Worm (Caenorhabditis elegans) whole organism, L4 larva: Measurements from ENCODE around the gene Y79H2A.2.

Source experiments
- D1046.2 ChIP-seq: fragments of 200-800 bp; sonication (Bioruptor generic); IDR thresholded peaks from 2 replicates; pipeline ENCODE4 v1.3.6; 2022; ENCODE audit warnings: missing genetic modification characterization, missing compliant biosample characterization
- F37D6.2 ChIP-seq: sonication (generic microtip); optimal IDR thresholded peaks from 2 replicates; lab custom pipeline; 2016; ENCODE audit warnings: mild to moderate bottlenecking, missing genetic modification characterization, missing compliant biosample characterization
- F44E2.7 ChIP-seq: fragments of 200-800 bp; sonication (Bioruptor generic); IDR thresholded peaks from 2 replicates; pipeline ENCODE4 v2.1.2; 2022; ENCODE audit warnings: missing genetic modification characterization, missing compliant biosample characterization
- F49E8.2 ChIP-seq: sonication (generic microtip); optimal IDR thresholded peaks from 2 replicates; lab custom pipeline; 2016; ENCODE audit warnings: missing compliant biosample characterization, mild to moderate bottlenecking, missing genetic modification characterization, borderline replicate concordance
- T26A8.4 ChIP-seq: fragments of 200-800 bp; sonication (Bioruptor generic); IDR thresholded peaks from 2 replicates; pipeline ENCODE4 v1.3.6; 2022; ENCODE audit warnings: missing genetic modification characterization, missing compliant biosample characterization
- Y48G9A.11 ChIP-seq: fragments of 200-800 bp; sonication (Bioruptor generic); IDR thresholded peaks from 2 replicates; pipeline ENCODE4 v1.3.6; 2022; ENCODE audit warnings: missing genetic modification reagents, missing genetic modification characterization, missing compliant biosample characterization
- ZK546.5 ChIP-seq, 2 experiments: sonication (generic microtip); optimal IDR thresholded peaks; 2 replicates each; lab custom pipeline; 2017; ENCODE audit warnings: missing biosample characterization in 2 of 2, missing genetic modification characterization in 2 of 2
- aly-2 ChIP-seq: sonication (generic microtip); optimal IDR thresholded peaks from 2 replicates; lab custom pipeline; 2018; ENCODE audit warnings: missing biosample characterization, missing genetic modification characterization
- arid-1 ChIP-seq: fragments of 200-800 bp; sonication (Bioruptor generic); conservative IDR thresholded peaks from 2 replicates; pipeline ENCODE4 v1.3.6; 2022; ENCODE audit warnings: missing genetic modification reagents, missing genetic modification characterization, missing compliant biosample characterization
- attf-4 ChIP-seq: sonication (generic microtip); optimal IDR thresholded peaks from 3 replicates; lab custom pipeline; 2017; ENCODE audit warnings: missing biosample characterization, missing genetic modification characterization
- ceh-20 ChIP-seq: fragments of 200-800 bp; sonication (Bioruptor generic); IDR thresholded peaks from 2 replicates; pipeline ENCODE4 v1.3.6; 2022; ENCODE audit warnings: missing genetic modification reagents, missing genetic modification characterization, missing compliant biosample characterization
- ceh-28 ChIP-seq: fragments of 150-350 bp; optimal IDR thresholded peaks from 2 replicates; lab custom pipeline; 2014; ENCODE audit warnings: missing biosample characterization, missing genetic modification reagents, missing genetic modification characterization
- ceh-44 ChIP-seq: fragments of 200-800 bp; sonication (Bioruptor generic); IDR thresholded peaks from 2 replicates; pipeline ENCODE4 v1.3.6; 2022; ENCODE audit warnings: missing genetic modification reagents, missing genetic modification characterization, missing compliant biosample characterization
- ces-1 ChIP-seq: fragments of 150-350 bp; sonication (generic microtip); optimal IDR thresholded peaks from 4 replicates; lab custom pipeline; 2014; ENCODE audit warnings: missing biosample characterization, missing genetic modification reagents, missing genetic modification characterization
- cey-2 ChIP-seq: sonication (generic microtip); optimal IDR thresholded peaks from 3 replicates; lab custom pipeline; 2017; ENCODE audit warnings: missing genetic modification characterization, mild to moderate bottlenecking, missing compliant biosample characterization, antibody characterized with exemption, borderline replicate concordance; ENCODE audit not compliant: insufficient read depth
- ctbp-1 ChIP-seq: fragments of 200-800 bp; sonication (Bioruptor generic); IDR thresholded peaks from 2 replicates; pipeline ENCODE4 v1.3.6; 2022; ENCODE audit warnings: missing genetic modification reagents, missing genetic modification characterization, missing compliant biosample characterization
- daf-8 ChIP-seq: fragments of 200-800 bp; sonication (Bioruptor generic); IDR thresholded peaks from 2 replicates; pipeline ENCODE4 v1.3.6; 2022; ENCODE audit warnings: missing genetic modification characterization, missing compliant biosample characterization
- dmd-6 ChIP-seq: fragments of 200-800 bp; sonication (Bioruptor generic); IDR thresholded peaks from 2 replicates; pipeline ENCODE4 v1.3.6; 2022; ENCODE audit warnings: missing genetic modification reagents, missing genetic modification characterization, missing compliant biosample characterization
- dmd-8 ChIP-seq: fragments of 200-800 bp; sonication (Bioruptor generic); IDR thresholded peaks from 2 replicates; pipeline ENCODE4 v1.3.6; 2022; ENCODE audit warnings: missing genetic modification characterization, missing compliant biosample characterization
- dmd-9 ChIP-seq: fragments of 200-800 bp; sonication (Bioruptor generic); IDR thresholded peaks from 2 replicates; pipeline ENCODE4 v1.3.6; 2022; ENCODE audit warnings: missing genetic modification reagents, missing genetic modification characterization, missing compliant biosample characterization
- dpl-1 ChIP-seq: fragments of 150-350 bp; optimal IDR thresholded peaks from 2 replicates; lab custom pipeline; 2014; ENCODE audit warnings: missing biosample characterization, missing genetic modification reagents, missing genetic modification characterization
- dve-1 ChIP-seq: sonication (generic microtip); optimal IDR thresholded peaks from 2 replicates; lab custom pipeline; 2017; ENCODE audit warnings: antibody characterized with exemption, mild to moderate bottlenecking, missing genetic modification characterization, missing compliant biosample characterization; ENCODE audit not compliant: insufficient read depth
- fos-1 ChIP-seq: fragments of 150-350 bp; optimal IDR thresholded peaks from 2 replicates; lab custom pipeline; 2014; ENCODE audit warnings: missing biosample characterization, missing genetic modification characterization
- gei-8 ChIP-seq: fragments of 200-800 bp; sonication (Bioruptor generic); optimal IDR thresholded peaks from 2 replicates; lab custom pipeline; 2018; ENCODE audit warnings: mild to moderate bottlenecking, missing genetic modification characterization, missing compliant biosample characterization
- hlh-30 ChIP-seq: sonication (generic microtip); optimal IDR thresholded peaks from 2 replicates; lab custom pipeline; 2017; ENCODE audit warnings: antibody characterized with exemption, mild to moderate bottlenecking, missing genetic modification characterization, missing compliant biosample characterization; ENCODE audit not compliant: insufficient read depth
- jun-1 ChIP-seq: fragments of 150-350 bp; optimal IDR thresholded peaks from 2 replicates; lab custom pipeline; 2014; ENCODE audit warnings: missing biosample characterization, missing genetic modification reagents, missing genetic modification characterization
- lin-38 ChIP-seq: fragments of 200-800 bp; sonication (Bioruptor generic); IDR thresholded peaks from 2 replicates; pipeline ENCODE4 v1.3.6; 2022; ENCODE audit warnings: missing genetic modification reagents, missing genetic modification characterization, missing compliant biosample characterization
- lin-39 ChIP-seq: fragments of 150-350 bp; optimal IDR thresholded peaks from 2 replicates; lab custom pipeline; 2014; ENCODE audit warnings: missing biosample characterization, missing genetic modification reagents, missing genetic modification characterization
- madf-9 ChIP-seq: fragments of 200-800 bp; sonication (Bioruptor generic); conservative IDR thresholded peaks from 2 replicates; pipeline ENCODE4 v1.3.6; 2022; ENCODE audit warnings: missing genetic modification reagents, missing genetic modification characterization, missing compliant biosample characterization
- mdl-1 ChIP-seq, 2 experiments: fragments of 150-350 bp in 1 of 2; sonication (generic microtip) in 1 of 2; optimal IDR thresholded peaks; 2 replicates each; lab custom pipeline; 2014 to 2017; ENCODE audit warnings: missing biosample characterization in 2 of 2, missing genetic modification characterization in 2 of 2
- mdt-29 ChIP-seq: fragments of 200-800 bp; sonication (Bioruptor generic); IDR thresholded peaks from 2 replicates; pipeline ENCODE4 v1.3.6; 2022; ENCODE audit warnings: missing genetic modification reagents, missing genetic modification characterization, missing compliant biosample characterization
- mep-1 ChIP-seq: fragments of 150-350 bp; sonication (generic microtip); optimal IDR thresholded peaks from 3 replicates; lab custom pipeline; 2014; ENCODE audit warnings: missing biosample characterization, missing genetic modification characterization
- mes-2 ChIP-seq: sonication (generic microtip); optimal IDR thresholded peaks from 2 replicates; lab custom pipeline; 2016; ENCODE audit warnings: missing genotype, mild to moderate bottlenecking, missing genetic modification characterization, missing compliant biosample characterization; ENCODE audit not compliant: poor library complexity, severe bottlenecking
- mxl-2 ChIP-seq: fragments of 200-800 bp; sonication (Bioruptor generic); conservative IDR thresholded peaks from 2 replicates; pipeline ENCODE4 v1.3.6; 2022; ENCODE audit warnings: missing genetic modification reagents, missing genetic modification characterization, missing compliant biosample characterization
- nhr-11 ChIP-seq: fragments of 150-350 bp; optimal IDR thresholded peaks from 2 replicates; lab custom pipeline; 2014; ENCODE audit warnings: missing biosample characterization, missing genetic modification characterization
- nhr-237 ChIP-seq: sonication (generic microtip); optimal IDR thresholded peaks from 2 replicates; lab custom pipeline; 2017; ENCODE audit warnings: missing biosample characterization, missing genetic modification characterization
- nhr-28 ChIP-seq: fragments of 150-350 bp; optimal IDR thresholded peaks from 2 replicates; lab custom pipeline; 2014; ENCODE audit warnings: missing biosample characterization, missing genetic modification characterization
- nhr-76 ChIP-seq: fragments of 150-350 bp; optimal IDR thresholded peaks from 2 replicates; lab custom pipeline; 2014; ENCODE audit warnings: missing biosample characterization, missing genetic modification characterization
- pha-4 ChIP-seq, 2 experiments: fragments of 150-350 bp in 1 of 2; fragments of 200-800 bp in 1 of 2; sonication (Bioruptor generic) in 1 of 2; IDR thresholded peaks in 1 of 2; optimal IDR thresholded peaks in 1 of 2; 2 replicates each; pipeline versions ENCODE4 v1.3.6 to Lab custom; 2014 to 2022; ENCODE audit warnings: missing genetic modification characterization in 2 of 2, missing genetic modification reagents in 2 of 2, missing biosample characterization in 1 of 2, missing compliant biosample characterization in 1 of 2
- pqm-1 ChIP-seq: sonication (generic microtip); optimal IDR thresholded peaks from 2 replicates; lab custom pipeline; 2017; ENCODE audit warnings: missing biosample characterization, missing genetic modification characterization
- rbr-2 ChIP-seq: sonication (generic microtip); optimal IDR thresholded peaks from 2 replicates; lab custom pipeline; 2016; ENCODE audit warnings: missing genotype, missing genetic modification characterization, missing compliant biosample characterization
- saeg-2 ChIP-seq: fragments of 200-800 bp; sonication (Bioruptor generic); IDR thresholded peaks from 2 replicates; pipeline ENCODE4 v1.3.6; 2022; ENCODE audit warnings: missing genetic modification reagents, missing genetic modification characterization, missing compliant biosample characterization
- set-16 ChIP-seq: fragments of 200-800 bp; sonication (Bioruptor generic); IDR thresholded peaks from 2 replicates; pipeline ENCODE4 v1.3.6; 2022; ENCODE audit warnings: missing genetic modification reagents, missing genetic modification characterization, missing compliant biosample characterization
- snpc-4 ChIP-seq: fragments of 150-350 bp; optimal IDR thresholded peaks from 2 replicates; lab custom pipeline; 2014; ENCODE audit warnings: missing biosample characterization, missing genetic modification characterization
- spr-3 ChIP-seq: fragments of 200-800 bp; sonication (Bioruptor generic); optimal IDR thresholded peaks from 2 replicates; lab custom pipeline; 2018; ENCODE audit warnings: mild to moderate bottlenecking, missing genetic modification characterization, missing compliant biosample characterization
- tag-97 ChIP-seq: fragments of 200-800 bp; sonication (Bioruptor generic); IDR thresholded peaks from 2 replicates; pipeline ENCODE4 v1.3.6; 2022; ENCODE audit warnings: missing genetic modification characterization, missing compliant biosample characterization
- tra-1 ChIP-seq: fragments of 200-800 bp; sonication (Bioruptor generic); IDR thresholded peaks from 2 replicates; pipeline ENCODE4 v1.3.6; 2022; ENCODE audit warnings: missing genetic modification reagents, missing genetic modification characterization, missing compliant biosample characterization
- unc-39 ChIP-seq: sonication (generic microtip); optimal IDR thresholded peaks from 2 replicates; lab custom pipeline; 2017; ENCODE audit warnings: missing biosample characterization, missing genetic modification characterization
- zip-2 ChIP-seq: fragments of 150-350 bp; optimal IDR thresholded peaks from 2 replicates; lab custom pipeline; 2014; ENCODE audit warnings: missing biosample characterization, missing genetic modification characterization
- ztf-11 ChIP-seq: fragments of 150-350 bp; optimal IDR thresholded peaks from 2 replicates; lab custom pipeline; 2014; ENCODE audit warnings: missing biosample characterization, missing genetic modification characterization
- ztf-7 ChIP-seq: fragments of 150-350 bp; optimal IDR thresholded peaks from 2 replicates; lab custom pipeline; 2014; ENCODE audit warnings: missing biosample characterization, missing genetic modification characterization

Gene Y79H2A.2

DNA sequence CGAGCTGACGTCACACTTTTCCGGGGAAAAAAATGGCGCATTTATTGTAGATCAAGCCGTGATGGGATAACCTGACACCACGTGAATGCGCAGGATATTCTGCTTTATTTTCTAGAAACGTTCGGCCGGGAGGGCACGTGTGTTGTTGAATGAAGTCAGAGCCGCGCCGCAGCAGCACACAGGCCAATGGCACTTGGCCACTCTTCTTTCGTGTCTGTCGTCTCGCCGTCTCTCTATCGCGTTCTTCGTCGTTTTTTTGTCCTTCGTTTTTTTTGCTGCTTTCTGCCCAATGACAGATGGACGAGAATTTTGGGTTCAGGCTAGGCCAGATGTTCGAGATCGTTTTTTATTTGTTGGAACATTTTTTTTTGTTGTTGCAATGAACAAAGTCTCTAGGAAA lies 49.0 kb downstream of the Y79H2A.2 start (continued):
- TF ChIP-seq hlh-30 (tag; lab: Kevin White, UChicago) (peak; percentile 87), zip-2 (tag; lab: Kevin White, UChicago) (no peak), cey-2 (tag; lab: Kevin White, UChicago) (no peak), set-16 (GFP tag; lab: Robert Waterston, UW) (peak; percentile 24; the same call in 1 of the 2 replicates), ces-1 (GFP tag; lab: Kevin White, UChicago) (no peak), dmd-6 (GFP tag; lab: Robert Waterston, UW) (peak; percentile 48; the same call in 1 of the 2 replicates), ceh-28 (tag; lab: Kevin White, UChicago) (no peak), D1046.2 (GFP tag; lab: Robert Waterston, UW) (no peak), F44E2.7 (GFP tag; lab: Robert Waterston, UW) (no peak), mxl-2 (GFP tag; lab: Robert Waterston, UW) (no peak), dmd-9 (GFP tag; lab: Robert Waterston, UW) (no peak), mep-1 (peak; percentile 65), nhr-76 (tag; lab: Kevin White, UChicago) (no peak), F49E8.2 (tag; lab: Kevin White, UChicago) (no peak), attf-4 (tag; lab: Kevin White, UChicago) (no peak), nhr-11 (tag; lab: Kevin White, UChicago) (no peak), gei-8 (GFP tag; lab: Kevin White, UChicago) (no peak), snpc-4 (tag; lab: Kevin White, UChicago) (no peak), dve-1 (tag; lab: Kevin White, UChicago) (peak; percentile 23), arid-1 (no peak), lin-38 (GFP tag; lab: Robert Waterston, UW) (no peak), dmd-8 (GFP tag; lab: Robert Waterston, UW) (0 out of 2 replicates have a peak, but pooled peaks have one; percentile 47), ztf-11 (tag; lab: Kevin White, UChicago) (no peak), mdl-1 (tag; optimal IDR thresholded peaks at IDR 0.05; lab: Kevin White, UChicago) (peak; percentile 30 to 83), ceh-20 (no peak), ceh-44 (GFP tag; lab: Robert Waterston, UW) (no peak), pha-4 (GFP tag; IDR thresholded peaks at IDR 0.05; lab: Robert Waterston, UW) (no peak), pha-4 (tag; optimal IDR thresholded peaks at IDR 0.05; lab: Kevin White, UChicago) (no peak), ztf-7 (no peak), aly-2 (tag; lab: Kevin White, UChicago) (no peak), nhr-237 (tag; lab: Kevin White, UChicago) (no peak), nhr-28 (tag; lab: Kevin White, UChicago) (peak; percentile 42), daf-8 (GFP tag; lab: Robert Waterston, UW) (no peak), rbr-2 (peak; percentile 42), tra-1 (GFP tag; lab: Robert Waterston, UW) (no peak), ZK546.5 (tag; optimal IDR thresholded peaks at IDR 0.05; lab: Kevin White, UChicago) (no peak), tag-97 (GFP tag; lab: Robert Waterston, UW) (no peak), fos-1 (tag; lab: Kevin White, UChicago) (no peak), lin-39 (tag; lab: Kevin White, UChicago) (no peak), dpl-1 (peak; percentile 36), madf-9 (GFP tag; lab: Robert Waterston, UW) (no peak), spr-3 (GFP tag; lab: Kevin White, UChicago) (no peak), pqm-1 (tag; lab: Kevin White, UChicago) (no peak), mes-2 (tag; lab: Kevin White, UChicago) (peak; percentile 70), F37D6.2 (no peak), Y48G9A.11 (no peak), ctbp-1 (GFP tag; lab: Robert Waterston, UW) (0 out of 2 replicates have a peak, but pooled peaks have one; percentile 38), jun-1 (no peak), mdt-29 (GFP tag; lab: Robert Waterston, UW) (no peak), saeg-2 (no peak), unc-39 (tag; lab: Kevin White, UChicago) (no peak), T26A8.4 (GFP tag; lab: Robert Waterston, UW) (no peak)
